Fruit fly (Drosophila melanogaster): Measurements from ENCODE around the gene CG2938.

Gene CG2938

DNA sequence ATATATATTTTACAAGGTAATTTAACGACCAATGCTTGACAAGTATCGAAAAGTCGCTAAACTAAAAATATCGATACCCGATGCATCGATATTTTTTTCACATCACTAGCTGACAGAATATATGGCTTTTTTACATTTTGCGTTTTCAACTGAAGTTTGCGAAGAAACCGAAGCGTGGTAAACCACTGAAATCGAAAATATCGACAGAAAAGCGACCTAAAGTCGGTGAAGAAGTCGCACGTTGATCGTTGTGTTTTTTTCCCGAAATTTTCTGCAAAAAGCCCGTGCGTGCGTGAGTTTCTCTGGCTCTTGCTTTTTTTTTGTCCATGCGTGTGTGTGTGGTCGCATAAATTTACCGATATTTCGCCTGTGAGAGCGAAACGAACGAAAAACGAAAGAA lies 12.6 kb upstream of the CG2938 start, which contains the start of gene Vap33 (continued):
- TF ChIP-seq CG8388 (GFP tag; optimal IDR thresholded peaks at IDR 0.05): no peak
- no peak for TF ChIP-seq CG9437 (GFP tag; optimal IDR thresholded peaks at IDR 0.05)
- no peak for TF ChIP-seq D (optimal IDR thresholded peaks at IDR 0.05)
- TF ChIP-seq D (GFP tag; optimal IDR thresholded peaks at IDR 0.05): no peak
- no peak for TF ChIP-seq NFAT (GFP tag; IDR thresholded peaks at IDR 0.05)
- no peak for TF ChIP-seq chif (GFP tag; optimal IDR thresholded peaks at IDR 0.05)
- TF ChIP-seq CG6683 (GFP tag; optimal IDR thresholded peaks at IDR 0.05): no peak
- TF ChIP-seq Sox102F (GFP tag; optimal IDR thresholded peaks at IDR 0.05): no peak
- peak; percentile 57 for TF ChIP-seq MESR4 (GFP tag; optimal IDR thresholded peaks at IDR 0.05)
- TF ChIP-seq Fer3 (tag; optimal IDR thresholded peaks at IDR 0.05): no peak
- no peak for TF ChIP-seq seq (GFP tag; IDR thresholded peaks at IDR 0.05)
- no peak for TF ChIP-seq Deaf1 (tag; optimal IDR thresholded peaks at IDR 0.05)
- TF ChIP-seq CG17186 (GFP tag; optimal IDR thresholded peaks at IDR 0.05): no peak
- no peak for TF ChIP-seq ranshi (GFP tag; IDR thresholded peaks at IDR 0.05)
- no peak for TF ChIP-seq slbo (GFP tag; IDR thresholded peaks at IDR 0.05)
- peak; percentile 89 for TF ChIP-seq Opbp (GFP tag; IDR thresholded peaks at IDR 0.05; ENCODE audit: partially characterized antibody)
- no peak for TF ChIP-seq wor (GFP tag; IDR thresholded peaks at IDR 0.05)
- TF ChIP-seq E2f1 (GFP tag; IDR thresholded peaks at IDR 0.05): no peak
- no peak for TF ChIP-seq fd64A (GFP tag; optimal IDR thresholded peaks at IDR 0.05)
- peak; percentile 26 for TF ChIP-seq stwl (tag; optimal IDR thresholded peaks at IDR 0.05)
- no peak for TF ChIP-seq MTF-1 (GFP tag; optimal IDR thresholded peaks at IDR 0.05; ENCODE audit: borderline replicate concordance)
- TF ChIP-seq CG12219 (GFP tag; optimal IDR thresholded peaks at IDR 0.05): no peak
- TF ChIP-seq dpn (GFP tag; optimal IDR thresholded peaks at IDR 0.05): no peak
- TF ChIP-seq CG13296 (GFP tag; optimal IDR thresholded peaks at IDR 0.05): no peak
- TF ChIP-seq CG7786 (GFP tag; optimal IDR thresholded peaks at IDR 0.05): no peak
- TF ChIP-seq CG3726 (GFP tag; IDR thresholded peaks at IDR 0.05): no peak
- TF ChIP-seq CG14050 (GFP tag; IDR thresholded peaks at IDR 0.05): no peak
- TF ChIP-seq pzg (GFP tag; optimal IDR thresholded peaks at IDR 0.05): peak; percentile 32
- no peak for TF ChIP-seq hkb (optimal IDR thresholded peaks at IDR 0.05)
- no peak for TF ChIP-seq hkb (GFP tag; IDR thresholded peaks at IDR 0.05)
- TF ChIP-seq CG9797 (GFP tag; optimal IDR thresholded peaks at IDR 0.05): no peak
- TF ChIP-seq CG8359 (GFP tag; optimal IDR thresholded peaks at IDR 0.05; ENCODE audit: borderline replicate concordance): no peak
- TF ChIP-seq chm (GFP tag; IDR thresholded peaks at IDR 0.05): no peak
- TF ChIP-seq ems (GFP tag; optimal IDR thresholded peaks at IDR 0.05): no peak
- TF ChIP-seq CG18599 (GFP tag; optimal IDR thresholded peaks at IDR 0.05): no peak
- TF ChIP-seq Poxn (GFP tag; IDR thresholded peaks at IDR 0.05): no peak
- no peak for TF ChIP-seq so (GFP tag; IDR thresholded peaks at IDR 0.05)
- no peak for TF ChIP-seq CG12071 (GFP tag; optimal IDR thresholded peaks at IDR 0.05)
- no peak for TF ChIP-seq CG3065 (GFP tag; optimal IDR thresholded peaks at IDR 0.05)
- TF ChIP-seq CG2116 (GFP tag; optimal IDR thresholded peaks at IDR 0.05): peak; percentile 42
- TF ChIP-seq CG14710 (tag; optimal IDR thresholded peaks at IDR 0.05): no peak
- no peak for TF ChIP-seq CG5953 (GFP tag; IDR thresholded peaks at IDR 0.05)
- TF ChIP-seq croc (GFP tag; conservative IDR thresholded peaks at IDR 0.05): no peak
- no peak for TF ChIP-seq Mes4 (GFP tag; optimal IDR thresholded peaks at IDR 0.05)
- TF ChIP-seq nau (GFP tag; optimal IDR thresholded peaks at IDR 0.05): no peak
- no peak for TF ChIP-seq CG11398 (GFP tag; optimal IDR thresholded peaks at IDR 0.05)
- TF ChIP-seq CG30431 (GFP tag; optimal IDR thresholded peaks at IDR 0.05): no peak
- no peak for TF ChIP-seq CG17568 (GFP tag; optimal IDR thresholded peaks at IDR 0.05)
- TF ChIP-seq NC2β (GFP tag; optimal IDR thresholded peaks at IDR 0.05): no peak
- TF ChIP-seq grau (tag; optimal IDR thresholded peaks at IDR 0.05): no peak
- TF ChIP-seq rib (GFP tag; IDR thresholded peaks at IDR 0.05): no peak
- TF ChIP-seq TFAM (GFP tag; optimal IDR thresholded peaks at IDR 0.05): no peak
- TF ChIP-seq Nf-YA (GFP tag; IDR thresholded peaks at IDR 0.05): no peak

Data from whole organism, embryonic.